Fruit fly (Drosophila melanogaster) whole organism, embryonic: ENCODE results near the gene CG42553.

Experiments used
- CG1024 ChIP-seq: fragments of 200-800 bp; sonication (Bioruptor generic); IDR thresholded peaks from 2 replicates; pipeline ENCODE4 v1.3.6; 2022; ENCODE audit warnings: missing biosample characterization, missing genetic modification characterization
- CG11085 ChIP-seq: fragments of 200-800 bp; sonication (Bioruptor generic); IDR thresholded peaks from 2 replicates; pipeline ENCODE4 v1.3.6; 2022; ENCODE audit warnings: missing biosample characterization, missing genetic modification characterization
- CG11093 ChIP-seq: fragments of 200-800 bp; sonication (Bioruptor generic); IDR thresholded peaks from 3 replicates; pipeline ENCODE4 v1.3.6; 2022; ENCODE audit warnings: missing biosample characterization, missing genetic modification characterization
- CG11504 ChIP-seq: fragments of 200-800 bp; sonication (Bioruptor generic); optimal IDR thresholded peaks from 3 replicates; lab custom pipeline; 2019; ENCODE audit warnings: missing biosample characterization, mild to moderate bottlenecking, missing genetic modification characterization, moderate library complexity
- CG12769 ChIP-seq: fragments of 200-800 bp; sonication (Bioruptor generic); optimal IDR thresholded peaks from 2 replicates; lab custom pipeline; 2019; ENCODE audit warnings: missing biosample characterization, mild to moderate bottlenecking, missing genetic modification characterization, moderate library complexity
- CG13424 ChIP-seq: fragments of 200-800 bp; sonication (Bioruptor generic); optimal IDR thresholded peaks from 2 replicates; lab custom pipeline; 2019; ENCODE audit warnings: missing biosample characterization, mild to moderate bottlenecking, missing genetic modification characterization, moderate library complexity
- CG15011 ChIP-seq: fragments of 200-800 bp; sonication (Bioruptor generic); optimal IDR thresholded peaks from 3 replicates; lab custom pipeline; 2018; ENCODE audit warnings: missing biosample characterization, mild to moderate bottlenecking, missing genetic modification characterization
- CG1603 ChIP-seq: fragments of 200-800 bp; sonication (Bioruptor generic); optimal IDR thresholded peaks from 2 replicates; lab custom pipeline; 2019; ENCODE audit warnings: missing biosample characterization, mild to moderate bottlenecking, missing genetic modification characterization, moderate library complexity
- CG16813 ChIP-seq: fragments of 200-800 bp; sonication (Bioruptor generic); IDR thresholded peaks from 3 replicates; pipeline ENCODE4 v1.3.6; 2022; ENCODE audit warnings: missing biosample characterization, missing genetic modification characterization; ENCODE audit not compliant: partially characterized antibody
- CG2116 ChIP-seq: fragments of 200-800 bp; sonication (Bioruptor generic); optimal IDR thresholded peaks from 3 replicates; lab custom pipeline; 2018; ENCODE audit warnings: missing biosample characterization, mild to moderate bottlenecking, missing genetic modification characterization
- CG2120 ChIP-seq: fragments of 200-800 bp; sonication (Bioruptor generic); optimal IDR thresholded peaks from 3 replicates; lab custom pipeline; 2016; ENCODE audit warnings: missing biosample characterization, missing genetic modification characterization
- CG30403 ChIP-seq: fragments of 200-800 bp; sonication (Bioruptor generic); optimal IDR thresholded peaks from 3 replicates; lab custom pipeline; 2016; ENCODE audit warnings: missing biosample characterization, missing genetic modification characterization
- CG3995 ChIP-seq: fragments of 200-800 bp; sonication (Bioruptor generic); optimal IDR thresholded peaks from 3 replicates; lab custom pipeline; 2016; ENCODE audit warnings: missing biosample characterization, missing genetic modification characterization
- CG6272 ChIP-seq: fragments of 200-800 bp; sonication (Bioruptor generic); IDR thresholded peaks from 2 replicates; pipeline ENCODE4 v1.3.6; 2022; ENCODE audit warnings: missing biosample characterization, missing genetic modification characterization
- CG6689 ChIP-seq: fragments of 200-800 bp; sonication (Bioruptor generic); IDR thresholded peaks from 2 replicates; pipeline ENCODE4 v1.3.6; 2022; ENCODE audit warnings: missing biosample characterization, missing genetic modification characterization
- CG7372 ChIP-seq: fragments of 200-800 bp; sonication (Bioruptor generic); IDR thresholded peaks from 2 replicates; pipeline ENCODE4 v1.3.6; 2022; ENCODE audit warnings: missing biosample characterization, missing genetic modification characterization
- CG7786 ChIP-seq: fragments of 200-800 bp; sonication (Bioruptor generic); optimal IDR thresholded peaks from 2 replicates; lab custom pipeline; 2016; ENCODE audit warnings: missing biosample characterization, missing genetic modification characterization
- CG7839 ChIP-seq: fragments of 200-800 bp; sonication (Bioruptor generic); optimal IDR thresholded peaks from 3 replicates; lab custom pipeline; 2018; ENCODE audit warnings: missing biosample characterization, mild to moderate bottlenecking, missing genetic modification characterization, moderate library complexity
- CG9215 ChIP-seq: fragments of 200-800 bp; sonication (Bioruptor generic); IDR thresholded peaks from 2 replicates; pipeline ENCODE4 v1.3.6; 2022; ENCODE audit warnings: missing biosample characterization, missing genetic modification characterization
- CG9727 ChIP-seq: fragments of 200-800 bp; sonication (Bioruptor generic); optimal IDR thresholded peaks from 3 replicates; lab custom pipeline; 2017; ENCODE audit warnings: missing biosample characterization, mild to moderate bottlenecking, missing genetic modification characterization
- D19B ChIP-seq: fragments of 200-800 bp; sonication (Bioruptor generic); optimal IDR thresholded peaks from 2 replicates; lab custom pipeline; 2017; ENCODE audit warnings: missing biosample characterization, mild to moderate bottlenecking, missing genetic modification characterization
- E2f1 ChIP-seq: fragments of 200-800 bp; sonication (Bioruptor generic); IDR thresholded peaks from 2 replicates; pipeline ENCODE4 v1.3.6; 2022; ENCODE audit warnings: missing biosample characterization, missing genetic modification characterization
- Fer2 ChIP-seq: fragments of 200-800 bp; sonication (Bioruptor generic); optimal IDR thresholded peaks from 2 replicates; lab custom pipeline; 2018; ENCODE audit warnings: missing biosample characterization, mild to moderate bottlenecking, missing genetic modification characterization, moderate library complexity
- HLHmδ ChIP-seq: fragments of 200-800 bp; sonication (Bioruptor generic); optimal IDR thresholded peaks from 2 replicates; lab custom pipeline; 2018; ENCODE audit warnings: missing biosample characterization, mild to moderate bottlenecking, missing genetic modification characterization, moderate library complexity
- Hey ChIP-seq: fragments of 200-800 bp; sonication (Bioruptor generic); optimal IDR thresholded peaks from 3 replicates; lab custom pipeline; 2018; ENCODE audit warnings: missing biosample characterization, mild to moderate bottlenecking, missing genetic modification characterization
- Lim3 ChIP-seq: fragments of 200-800 bp; sonication (Bioruptor generic); IDR thresholded peaks from 2 replicates; pipeline ENCODE4 v1.3.6; 2022; ENCODE audit warnings: missing biosample characterization, missing genetic modification characterization
- Med ChIP-seq: fragments of 200-800 bp; sonication (Bioruptor generic); peaks from one replicate; lab custom pipeline; 2016; ENCODE audit warnings: missing biosample characterization, missing genetic modification characterization, mild to moderate bottlenecking, inconsistent platforms, moderate library complexity
- Mes4 ChIP-seq: fragments of 200-800 bp; sonication (Bioruptor generic); optimal IDR thresholded peaks from 2 replicates; lab custom pipeline; 2016; ENCODE audit warnings: missing biosample characterization, missing genetic modification characterization
- NfI ChIP-seq: fragments of 200-800 bp; sonication (Bioruptor generic); optimal IDR thresholded peaks from 3 replicates; lab custom pipeline; 2018; ENCODE audit warnings: missing biosample characterization, mild to moderate bottlenecking, missing genetic modification characterization, moderate library complexity
- amos ChIP-seq: fragments of 200-800 bp; sonication (Bioruptor generic); IDR thresholded peaks from 2 replicates; pipeline ENCODE4 v1.3.6; 2022; ENCODE audit warnings: missing biosample characterization, missing genetic modification characterization; ENCODE audit not compliant: partially characterized antibody
- ash1 ChIP-seq: fragments of 200-800 bp; sonication (Bioruptor generic); optimal IDR thresholded peaks from 2 replicates; lab custom pipeline; 2018; ENCODE audit warnings: missing biosample characterization, mild to moderate bottlenecking, missing genetic modification characterization
- cato ChIP-seq: fragments of 200-800 bp; sonication (Bioruptor generic); optimal IDR thresholded peaks from 2 replicates; lab custom pipeline; 2016; ENCODE audit warnings: missing biosample characterization, missing genetic modification characterization, borderline replicate concordance
- en ChIP-seq: fragments of 200-800 bp; sonication (Bioruptor generic); optimal IDR thresholded peaks from 2 replicates; lab custom pipeline; 2016; ENCODE audit warnings: missing biosample characterization, missing genetic modification characterization
- eve ChIP-seq, 2 experiments: fragments of >200 bp; optimal IDR thresholded peaks; 2 replicates each; lab custom pipeline; 2017; ENCODE audit warnings: missing biosample characterization in 2 of 2, missing genetic modification characterization in 2 of 2
- ewg ChIP-seq: fragments of 200-800 bp; sonication (Bioruptor generic); optimal IDR thresholded peaks from 3 replicates; lab custom pipeline; 2017; ENCODE audit warnings: mild to moderate bottlenecking, missing biosample characterization, missing genetic modification reagents, missing genetic modification characterization
- gcm ChIP-seq: fragments of 200-800 bp; sonication (Bioruptor generic); optimal IDR thresholded peaks from 2 replicates; lab custom pipeline; 2019; ENCODE audit warnings: missing biosample characterization, mild to moderate bottlenecking, missing genetic modification characterization, moderate library complexity
- gcm2 ChIP-seq: fragments of 200-800 bp; sonication (Bioruptor generic); optimal IDR thresholded peaks from 2 replicates; lab custom pipeline; 2016; ENCODE audit warnings: missing biosample characterization, missing genetic modification characterization
- gem ChIP-seq: fragments of 200-800 bp; sonication (Bioruptor generic); optimal IDR thresholded peaks from 2 replicates; lab custom pipeline; 2019; ENCODE audit warnings: missing biosample characterization, mild to moderate bottlenecking, missing genetic modification characterization, moderate library complexity
- gsb-n ChIP-seq: fragments of 200-800 bp; sonication (Bioruptor generic); optimal IDR thresholded peaks from 3 replicates; lab custom pipeline; 2018; ENCODE audit warnings: missing biosample characterization, mild to moderate bottlenecking, missing genetic modification characterization
- inv ChIP-seq: fragments of 200-800 bp; sonication (Bioruptor generic); IDR thresholded peaks from 2 replicates; pipeline ENCODE4 v1.3.6; 2022; ENCODE audit warnings: missing biosample characterization, missing genetic modification characterization; ENCODE audit not compliant: partially characterized antibody
- knrl ChIP-seq: fragments of 200-800 bp; sonication (Bioruptor generic); IDR thresholded peaks from 3 replicates; pipeline ENCODE4 v1.3.6; 2022; ENCODE audit warnings: missing biosample characterization, missing genetic modification characterization; ENCODE audit not compliant: partially characterized antibody
- luna ChIP-seq: fragments of 200-800 bp; sonication (Bioruptor generic); optimal IDR thresholded peaks from 2 replicates; lab custom pipeline; 2016; ENCODE audit warnings: missing biosample characterization, missing genetic modification characterization
- nau ChIP-seq: fragments of 200-800 bp; sonication (Bioruptor generic); optimal IDR thresholded peaks from 3 replicates; lab custom pipeline; 2017; ENCODE audit warnings: missing biosample characterization, mild to moderate bottlenecking, missing genetic modification characterization, missing genetic modification reagents
- peb ChIP-seq: fragments of 200-800 bp; sonication (Bioruptor generic); IDR thresholded peaks from 2 replicates; pipeline ENCODE4 v1.3.6; 2022; ENCODE audit warnings: missing biosample characterization, missing genetic modification characterization
- phol ChIP-seq: fragments of 200-800 bp; sonication (Bioruptor generic); optimal IDR thresholded peaks from 3 replicates; lab custom pipeline; 2018; ENCODE audit warnings: missing biosample characterization, mild to moderate bottlenecking, missing genetic modification characterization, moderate library complexity
- sisA ChIP-seq: fragments of 200-800 bp; sonication (Bioruptor generic); IDR thresholded peaks from 2 replicates; pipeline ENCODE4 v1.3.6; 2022; ENCODE audit warnings: missing biosample characterization, missing genetic modification characterization
- sna ChIP-seq: fragments of 200-800 bp; sonication (Bioruptor generic); IDR thresholded peaks from 2 replicates; pipeline ENCODE4 v1.3.6; 2022; ENCODE audit warnings: missing biosample characterization, missing genetic modification characterization; ENCODE audit not compliant: partially characterized antibody
- stwl ChIP-seq: fragments of 200-800 bp; sonication (Bioruptor generic); optimal IDR thresholded peaks from 3 replicates; lab custom pipeline; 2018; ENCODE audit warnings: missing biosample characterization, mild to moderate bottlenecking, missing genetic modification characterization, moderate library complexity

Gene CG42553

DNA sequence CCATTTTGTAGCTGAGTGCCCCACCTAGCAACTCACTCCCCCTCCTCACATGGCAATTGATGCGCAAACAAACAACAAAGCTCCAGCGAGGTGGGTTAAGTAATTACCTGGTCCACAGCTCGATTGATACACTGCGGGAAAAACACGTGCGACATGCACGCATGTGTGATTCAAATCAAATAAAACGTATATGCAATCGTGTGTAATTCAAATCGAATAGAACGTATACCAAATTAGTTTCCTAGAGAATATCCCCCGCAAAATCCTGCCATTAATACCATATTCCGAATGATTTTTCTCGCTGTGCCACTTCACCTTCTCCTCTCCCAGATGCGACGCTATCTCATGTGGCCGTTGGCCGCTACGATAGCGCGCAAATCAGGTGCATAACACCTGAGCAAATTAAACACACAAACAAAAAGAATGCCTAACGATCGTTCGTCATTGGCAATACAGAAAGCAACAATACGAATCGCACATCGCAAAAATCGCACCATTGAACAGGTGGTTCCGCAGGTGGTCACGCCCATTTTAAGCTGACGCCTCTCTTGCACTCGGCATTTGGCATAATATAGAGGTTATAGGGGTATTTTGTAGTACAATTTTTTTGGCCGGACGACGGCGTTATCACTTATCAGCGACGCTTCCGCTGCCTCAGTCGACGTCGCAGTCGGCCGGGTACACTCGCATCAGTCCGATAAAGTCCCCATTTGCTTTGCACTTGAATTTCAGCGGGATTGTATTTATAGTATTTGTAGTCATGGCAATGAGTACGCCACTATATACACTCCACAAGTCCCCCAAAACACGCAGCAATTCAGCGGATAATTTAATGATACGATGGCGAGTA, 49.6 kb upstream of the CG42553 start (continued):
- TF ChIP-seq CG15011 (peak; percentile 20), cato (GFP tag; lab: Kevin White, UChicago) (peak; percentile 44), knrl (GFP tag; lab: Robert Waterston, UW) (no peak), Fer2 (tag; lab: Kevin White, UChicago) (no peak), ash1 (GFP tag; lab: Kevin White, UChicago) (no peak), gcm2 (GFP tag; lab: Kevin White, UChicago) (no peak), CG11085 (GFP tag; lab: Robert Waterston, UW) (peak; percentile 20; the same call in 1 of the 2 replicates), amos (GFP tag; lab: Robert Waterston, UW) (no peak), CG12769 (peak; percentile 87), CG9215 (GFP tag; lab: Robert Waterston, UW) (peak; percentile 54; the same call in 1 of the 2 replicates), peb (GFP tag; lab: Robert Waterston, UW) (peak; percentile 21; the same call in 1 of the 2 replicates), HLHmδ (no peak), gem (tag; lab: Kevin White, UChicago) (peak; percentile 73), D19B (GFP tag; lab: Kevin White, UChicago) (no peak), Lim3 (GFP tag; lab: Robert Waterston, UW) (peak; percentile 72), luna (GFP tag; lab: Kevin White, UChicago) (peak; percentile 54), Mes4 (GFP tag; lab: Kevin White, UChicago) (peak; percentile 59), E2f1 (GFP tag; lab: Robert Waterston, UW) (0 out of 2 replicates have a peak, but pooled peaks have one; percentile 33), CG1024 (GFP tag; lab: Robert Waterston, UW) (peak; percentile 56; the same call in 1 of the 2 replicates), eve (GFP tag; optimal IDR thresholded peaks at IDR 0.05; lab: Kevin White, UChicago) (peak in 1 of 2 experiments; percentile 32), CG13424 (tag; lab: Kevin White, UChicago) (peak; percentile 59), stwl (no peak), CG9727 (GFP tag; lab: Kevin White, UChicago) (peak; percentile 54), CG11504 (tag; lab: Kevin White, UChicago) (peak; percentile 79), gsb-n (tag; lab: Kevin White, UChicago) (peak; percentile 4), CG7372 (GFP tag; lab: Robert Waterston, UW) (0 out of 2 replicates have a peak, but pooled peaks have one; percentile 50), CG6272 (peak; percentile 73), NfI (peak; percentile 56), gcm (GFP tag; lab: Kevin White, UChicago) (peak; percentile 9), sisA (GFP tag; lab: Robert Waterston, UW) (peak; percentile 76), inv (GFP tag; lab: Robert Waterston, UW) (no peak), ewg (peak; percentile 52), Hey (tag; lab: Kevin White, UChicago) (no peak), CG3995 (peak; percentile 33), CG1603 (tag; lab: Kevin White, UChicago) (peak; percentile 85), CG2116 (peak; percentile 11), CG6689 (GFP tag; lab: Robert Waterston, UW) (peak; percentile 60), CG16813 (no peak), Med (peak; percentile 92), CG7786 (GFP tag; lab: Kevin White, UChicago) (peak; percentile 75), CG2120 (peak; percentile 79), CG30403 (GFP tag; lab: Kevin White, UChicago) (peak; percentile 73), nau (GFP tag; lab: Kevin White, UChicago) (peak; percentile 57), CG11093 (GFP tag; lab: Robert Waterston, UW) (peak; percentile 68), en (GFP tag; lab: Kevin White, UChicago) (no peak), phol (tag; lab: Kevin White, UChicago) (peak; percentile 64), sna (GFP tag; lab: Robert Waterston, UW) (no peak), CG7839 (tag; lab: Kevin White, UChicago) (peak; percentile 65)
